Fruit fly (Drosophila melanogaster): Measurements from ENCODE around the gene CG1637.
A peak's percentile ranks its signal among the peaks of the same experiment; 100 is the strongest.

The CG1637 gene

dm6 chrX:10857376-10857775 is 20.3 kb downstream of the CG1637 start, which contains the start of the genes sofe and CG2186 (continued):
- no peak for TF ChIP-seq dysf (GFP tag; IDR thresholded peaks at IDR 0.05)
- TF ChIP-seq CG13296 (GFP tag; optimal IDR thresholded peaks at IDR 0.05): no peak
- peak; percentile 28 for TF ChIP-seq CHES-1-like (GFP tag; optimal IDR thresholded peaks at IDR 0.05)
- no peak for TF ChIP-seq grn (GFP tag; optimal IDR thresholded peaks at IDR 0.05)
- peak; percentile 21 for TF ChIP-seq psq (GFP tag; optimal IDR thresholded peaks at IDR 0.05)
- no peak for TF ChIP-seq CG1832 (GFP tag; optimal IDR thresholded peaks at IDR 0.05)
- TF ChIP-seq Deaf1 (tag; optimal IDR thresholded peaks at IDR 0.05): peak; percentile 51
- TF ChIP-seq CG18599 (GFP tag; optimal IDR thresholded peaks at IDR 0.05): no peak
- TF ChIP-seq twi (tag; optimal IDR thresholded peaks at IDR 0.05): no peak
- TF ChIP-seq tna (GFP tag; IDR thresholded peaks at IDR 0.05; ENCODE audit: partially characterized antibody): peak; percentile 70
- TF ChIP-seq disco-r (GFP tag; optimal IDR thresholded peaks at IDR 0.05): no peak
- no peak for TF ChIP-seq CG13894 (tag; optimal IDR thresholded peaks at IDR 0.05)
- TF ChIP-seq CG10565 (GFP tag; optimal IDR thresholded peaks at IDR 0.05): no peak
- TF ChIP-seq dan (GFP tag; IDR thresholded peaks at IDR 0.05): no peak
- TF ChIP-seq esg (GFP tag; conservative IDR thresholded peaks at IDR 0.05): no peak; the same call in 1 of the 2 replicates
- TF ChIP-seq Taf1 (GFP tag; IDR thresholded peaks at IDR 0.05): no peak
- TF ChIP-seq CG14860 (GFP tag; IDR thresholded peaks at IDR 0.05; ENCODE audit: partially characterized antibody): peak; percentile 80
- TF ChIP-seq CG8359 (GFP tag; optimal IDR thresholded peaks at IDR 0.05; ENCODE audit: borderline replicate concordance): no peak
- no peak for TF ChIP-seq HmgD (GFP tag; optimal IDR thresholded peaks at IDR 0.05)
- TF ChIP-seq CG2120 (GFP tag; optimal IDR thresholded peaks at IDR 0.05): peak; percentile 78
- TF ChIP-seq CG6791 (GFP tag; IDR thresholded peaks at IDR 0.05; ENCODE audit: partially characterized antibody): peak; percentile 67
- TF ChIP-seq CG31388 (GFP tag; optimal IDR thresholded peaks at IDR 0.05): peak; percentile 10
- no peak for TF ChIP-seq Vsx1 (GFP tag; optimal IDR thresholded peaks at IDR 0.05)
- 0 out of 3 replicates have a peak, but pooled peaks have one; percentile 37 for TF ChIP-seq CG11456 (GFP tag; IDR thresholded peaks at IDR 0.05)
- TF ChIP-seq klu (GFP tag; IDR thresholded peaks at IDR 0.05): no peak
- TF ChIP-seq MBD-R2 (GFP tag; IDR thresholded peaks at IDR 0.05): peak; percentile 57
- no peak for TF ChIP-seq sima (GFP tag; optimal IDR thresholded peaks at IDR 0.05)
- TF ChIP-seq fu2 (GFP tag; optimal IDR thresholded peaks at IDR 0.05): peak; percentile 28
- TF ChIP-seq CG15269 (tag; optimal IDR thresholded peaks at IDR 0.05): no peak
- peak; percentile 81 for TF ChIP-seq CG6654 (GFP tag; optimal IDR thresholded peaks at IDR 0.05)
- peak; percentile 49; the same call in 1 of the 3 replicates for TF ChIP-seq CG7963 (GFP tag; IDR thresholded peaks at IDR 0.05; ENCODE audit: partially characterized antibody)
- TF ChIP-seq CG6254 (GFP tag; optimal IDR thresholded peaks at IDR 0.05): no peak
- TF ChIP-seq toy (GFP tag; IDR thresholded peaks at IDR 0.05): no peak
- TF ChIP-seq ash1 (GFP tag; optimal IDR thresholded peaks at IDR 0.05): no peak
- TF ChIP-seq CG13624 (GFP tag; optimal IDR thresholded peaks at IDR 0.05): peak; percentile 36
- peak; percentile 46 for TF ChIP-seq gro (GFP tag; optimal IDR thresholded peaks at IDR 0.05)
- peak; percentile 80 for TF ChIP-seq CG9932 (GFP tag; IDR thresholded peaks at IDR 0.05)
- TF ChIP-seq CG13424 (tag; optimal IDR thresholded peaks at IDR 0.05): peak; percentile 65
- no peak for TF ChIP-seq fd64A (GFP tag; optimal IDR thresholded peaks at IDR 0.05)
- no peak for TF ChIP-seq CG14965 (GFP tag; optimal IDR thresholded peaks at IDR 0.05; ENCODE audit: borderline replicate concordance)
- TF ChIP-seq CG34376 (GFP tag; optimal IDR thresholded peaks at IDR 0.05): no peak
- TF ChIP-seq crol (GFP tag; IDR thresholded peaks at IDR 0.05): no peak
- TF ChIP-seq al (GFP tag; IDR thresholded peaks at IDR 0.05): no peak
- no peak for TF ChIP-seq Lim3 (GFP tag; IDR thresholded peaks at IDR 0.05)
- TF ChIP-seq CG6272 (GFP tag; IDR thresholded peaks at IDR 0.05): no peak
- no peak for TF ChIP-seq danr (GFP tag; IDR thresholded peaks at IDR 0.05)
- TF ChIP-seq Doc2 (GFP tag; IDR thresholded peaks at IDR 0.05): no peak
- no peak for TF ChIP-seq onecut (GFP tag; IDR thresholded peaks at IDR 0.05)
- TF ChIP-seq NfI (GFP tag; optimal IDR thresholded peaks at IDR 0.05): peak; percentile 42
- TF ChIP-seq CG7357 (GFP tag; IDR thresholded peaks at IDR 0.05): peak; percentile 43; the same call in 1 of the 3 replicates
- TF ChIP-seq Ssrp (tag; optimal IDR thresholded peaks at IDR 0.05): peak; percentile 34

Data from whole organism, embryonic.